Fruit fly (Drosophila melanogaster) whole organism, embryonic: ENCODE results near the gene RPA1.

ENCODE experiments used
- Antp ChIP-seq: fragments of 200-800 bp; sonication (Bioruptor generic); optimal IDR thresholded peaks from 3 replicates; lab custom pipeline; 2016; ENCODE audit warnings: missing biosample characterization, missing genetic modification characterization
- Atf6 ChIP-seq: fragments of 200-800 bp; sonication (Bioruptor generic); IDR thresholded peaks from 2 replicates; pipeline ENCODE4 v1.3.6; 2022; ENCODE audit warnings: missing biosample characterization, missing genetic modification characterization
- B-H2 ChIP-seq: fragments of 200-800 bp; sonication (Bioruptor generic); optimal IDR thresholded peaks from 2 replicates; lab custom pipeline; 2018; ENCODE audit warnings: missing biosample characterization, mild to moderate bottlenecking, missing genetic modification characterization
- BEAF-32 ChIP-seq: fragments of 200-800 bp; sonication (Bioruptor generic); optimal IDR thresholded peaks from 3 replicates; lab custom pipeline; 2017; ENCODE audit warnings: missing biosample characterization, missing genetic modification characterization, mild to moderate bottlenecking, moderate library complexity, missing genetic modification reagents
- CG10654 ChIP-seq: fragments of 200-800 bp; sonication (Bioruptor generic); optimal IDR thresholded peaks from 2 replicates; lab custom pipeline; 2016; ENCODE audit warnings: missing biosample characterization, missing genetic modification characterization
- CG15514 ChIP-seq: fragments of 200-800 bp; sonication (Bioruptor generic); optimal IDR thresholded peaks from 3 replicates; lab custom pipeline; 2017; ENCODE audit warnings: missing biosample characterization, missing genetic modification characterization, mild to moderate bottlenecking, moderate library complexity, missing genetic modification reagents
- CG16863 ChIP-seq: fragments of 200-800 bp; sonication (Bioruptor generic); optimal IDR thresholded peaks from 3 replicates; lab custom pipeline; 2016; ENCODE audit warnings: missing biosample characterization, missing genetic modification characterization
- CG17359 ChIP-seq: fragments of 200-800 bp; sonication (Bioruptor generic); optimal IDR thresholded peaks from 3 replicates; lab custom pipeline; 2018; ENCODE audit warnings: missing biosample characterization, mild to moderate bottlenecking, missing genetic modification characterization, moderate library complexity
- CG17802 ChIP-seq: fragments of 200-800 bp; sonication (Bioruptor generic); optimal IDR thresholded peaks from 2 replicates; lab custom pipeline; 2018; ENCODE audit warnings: missing biosample characterization, mild to moderate bottlenecking, missing genetic modification characterization, moderate library complexity
- CG18262 ChIP-seq: fragments of 200-800 bp; optimal IDR thresholded peaks from 3 replicates; lab custom pipeline; 2019; ENCODE audit warnings: missing biosample characterization, mild to moderate bottlenecking, missing genetic modification characterization, moderate library complexity
- CG2875 ChIP-seq: fragments of 200-800 bp; sonication (Bioruptor generic); optimal IDR thresholded peaks from 2 replicates; lab custom pipeline; 2017; ENCODE audit warnings: missing biosample characterization, mild to moderate bottlenecking, missing genetic modification characterization, missing genetic modification reagents
- CG30431 ChIP-seq: fragments of 200-800 bp; sonication (Bioruptor generic); optimal IDR thresholded peaks from 2 replicates; lab custom pipeline; 2017; ENCODE audit warnings: missing biosample characterization, missing genetic modification characterization
- CG31365 ChIP-seq: fragments of 200-800 bp; sonication (Bioruptor generic); optimal IDR thresholded peaks from 2 replicates; lab custom pipeline; 2018; ENCODE audit warnings: missing biosample characterization, mild to moderate bottlenecking, missing genetic modification characterization
- CG3163 ChIP-seq: fragments of 200-800 bp; sonication (Bioruptor generic); optimal IDR thresholded peaks from 3 replicates; lab custom pipeline; 2016; ENCODE audit warnings: missing biosample characterization, missing genetic modification characterization
- CG6854 ChIP-seq: fragments of 200-800 bp; sonication (Bioruptor generic); optimal IDR thresholded peaks from 3 replicates; lab custom pipeline; 2017; ENCODE audit warnings: missing biosample characterization, mild to moderate bottlenecking, missing genetic modification characterization
- CG7372 ChIP-seq: fragments of 200-800 bp; sonication (Bioruptor generic); IDR thresholded peaks from 2 replicates; pipeline ENCODE4 v1.3.6; 2022; ENCODE audit warnings: missing biosample characterization, missing genetic modification characterization
- CG7928 ChIP-seq: fragments of 200-800 bp; sonication (Bioruptor generic); optimal IDR thresholded peaks from 2 replicates; lab custom pipeline; 2017; ENCODE audit warnings: missing biosample characterization, mild to moderate bottlenecking, missing genetic modification characterization
- CG8478 ChIP-seq: fragments of >200 bp; optimal IDR thresholded peaks from 2 replicates; lab custom pipeline; 2018
- CG9932 ChIP-seq: fragments of 200-800 bp; sonication (Bioruptor generic); IDR thresholded peaks from 2 replicates; pipeline ENCODE4 v1.3.6; 2022; ENCODE audit warnings: missing biosample characterization, missing genetic modification characterization
- D ChIP-seq, 2 experiments: fragments of 200-800 bp in 1 of 2; fragments of >200 bp in 1 of 2; sonication (Bioruptor generic) in 1 of 2; optimal IDR thresholded peaks; 2 replicates in 1 of 2; 3 replicates in 1 of 2; lab custom pipeline; 2017; ENCODE audit warnings: mild to moderate bottlenecking in 1 of 2, missing biosample characterization in 1 of 2, missing genetic modification characterization in 1 of 2, missing genetic modification reagents in 1 of 2
- Deaf1 ChIP-seq: fragments of 200-800 bp; optimal IDR thresholded peaks from 3 replicates; lab custom pipeline; 2019; ENCODE audit warnings: missing biosample characterization, mild to moderate bottlenecking, missing genetic modification characterization, moderate library complexity
- Doc2 ChIP-seq: fragments of 200-800 bp; sonication (Bioruptor generic); IDR thresholded peaks from 2 replicates; pipeline ENCODE4 v1.3.6; 2022; ENCODE audit warnings: missing biosample characterization, missing genetic modification characterization
- Dp ChIP-seq: fragments of 200-800 bp; sonication (Bioruptor generic); optimal IDR thresholded peaks from 2 replicates; lab custom pipeline; 2018; ENCODE audit warnings: missing biosample characterization, mild to moderate bottlenecking, missing genetic modification characterization, moderate library complexity
- E2f2 ChIP-seq: fragments of 200-800 bp; sonication (Bioruptor generic); IDR thresholded peaks from 2 replicates; pipeline ENCODE4 v1.3.6; 2022; ENCODE audit warnings: missing biosample characterization, missing genetic modification characterization
- Hmr ChIP-seq: fragments of 200-800 bp; sonication (Bioruptor generic); optimal IDR thresholded peaks from 3 replicates; lab custom pipeline; 2017; ENCODE audit warnings: mild to moderate bottlenecking, missing biosample characterization, missing genetic modification reagents, missing genetic modification characterization
- Hr3 ChIP-seq: fragments of 200-800 bp; sonication (Bioruptor generic); optimal IDR thresholded peaks from 3 replicates; lab custom pipeline; 2016; ENCODE audit warnings: missing biosample characterization, missing genetic modification characterization
- Hr51 ChIP-seq, 2 experiments: fragments of 200-800 bp; sonication (Bioruptor generic); optimal IDR thresholded peaks; 2 replicates in 1 of 2; 3 replicates in 1 of 2; lab custom pipeline; 2016 to 2018; ENCODE audit warnings: missing biosample characterization in 2 of 2, missing genetic modification characterization in 2 of 2, mild to moderate bottlenecking in 1 of 2, moderate library complexity in 1 of 2
- Hr78 ChIP-seq, 2 experiments: fragments of 200-800 bp in 1 of 2; fragments of >200 bp in 1 of 2; sonication (Bioruptor generic) in 1 of 2; optimal IDR thresholded peaks; 2 replicates each; lab custom pipeline; 2017 to 2019; ENCODE audit warnings: missing biosample characterization in 2 of 2, missing genetic modification characterization in 2 of 2, mild to moderate bottlenecking in 1 of 2, moderate library complexity in 1 of 2
- Max ChIP-seq: fragments of 200-800 bp; sonication (Bioruptor generic); optimal IDR thresholded peaks from 2 replicates; lab custom pipeline; 2016; ENCODE audit warnings: missing biosample characterization, mild to moderate bottlenecking, missing genetic modification characterization
- Neu2 ChIP-seq: fragments of 200-800 bp; sonication (Bioruptor generic); optimal IDR thresholded peaks from 3 replicates; lab custom pipeline; 2016; ENCODE audit warnings: missing biosample characterization, missing genetic modification characterization, borderline replicate concordance
- Opbp ChIP-seq: fragments of 200-800 bp; sonication (Bioruptor generic); IDR thresholded peaks from 3 replicates; pipeline ENCODE4 v1.3.6; 2022; ENCODE audit warnings: missing biosample characterization, missing genetic modification characterization; ENCODE audit not compliant: partially characterized antibody
- Pdp1 ChIP-seq, 2 experiments: fragments of 200-800 bp; sonication (Bioruptor generic); optimal IDR thresholded peaks; 3 replicates each; lab custom pipeline; 2016; ENCODE audit warnings: missing biosample characterization in 2 of 2, missing genetic modification characterization in 2 of 2, mild to moderate bottlenecking in 1 of 2, moderate library complexity in 1 of 2
- ash1 ChIP-seq: fragments of 200-800 bp; sonication (Bioruptor generic); optimal IDR thresholded peaks from 2 replicates; lab custom pipeline; 2018; ENCODE audit warnings: missing biosample characterization, mild to moderate bottlenecking, missing genetic modification characterization
- crp ChIP-seq, 2 experiments: fragments of 200-800 bp; sonication (Bioruptor generic); optimal IDR thresholded peaks; 2 replicates in 1 of 2; 3 replicates in 1 of 2; lab custom pipeline; 2017; ENCODE audit warnings: missing biosample characterization in 2 of 2, missing genetic modification characterization in 2 of 2, mild to moderate bottlenecking in 1 of 2, moderate library complexity in 1 of 2
- dmrt11E ChIP-seq: fragments of 200-800 bp; sonication (Bioruptor generic); optimal IDR thresholded peaks from 3 replicates; lab custom pipeline; 2018; ENCODE audit warnings: missing biosample characterization, mild to moderate bottlenecking, missing genetic modification characterization, moderate library complexity
- gce ChIP-seq: fragments of 200-800 bp; sonication (Bioruptor generic); IDR thresholded peaks from 3 replicates; pipeline ENCODE4 v1.3.6; 2022; ENCODE audit warnings: missing biosample characterization, missing genetic modification characterization
- jigr1 ChIP-seq: fragments of 200-800 bp; sonication (Bioruptor generic); IDR thresholded peaks from 3 replicates; pipeline ENCODE4 v1.3.6; 2022; ENCODE audit warnings: missing biosample characterization, missing genetic modification characterization
- maf-S ChIP-seq: fragments of 200-800 bp; sonication (Bioruptor generic); optimal IDR thresholded peaks from 2 replicates; lab custom pipeline; 2016; ENCODE audit warnings: missing biosample characterization, missing genetic modification characterization
- mld ChIP-seq: fragments of 200-800 bp; sonication (Bioruptor generic); IDR thresholded peaks from 3 replicates; pipeline ENCODE4 v1.3.6; 2022; ENCODE audit warnings: missing biosample characterization, missing genetic modification characterization; ENCODE audit not compliant: partially characterized antibody
- org-1 ChIP-seq: fragments of 200-800 bp; sonication (Bioruptor generic); optimal IDR thresholded peaks from 2 replicates; lab custom pipeline; 2017; ENCODE audit warnings: missing biosample characterization, missing genetic modification characterization
- pfk ChIP-seq: fragments of 200-800 bp; sonication (Bioruptor generic); optimal IDR thresholded peaks from 2 replicates; lab custom pipeline; 2018; ENCODE audit warnings: missing biosample characterization, mild to moderate bottlenecking, missing genetic modification characterization, moderate library complexity
- sima ChIP-seq: fragments of 200-800 bp; sonication (Bioruptor generic); optimal IDR thresholded peaks from 2 replicates; lab custom pipeline; 2016; ENCODE audit warnings: missing biosample characterization, missing genetic modification characterization
- sisA ChIP-seq: fragments of 200-800 bp; sonication (Bioruptor generic); IDR thresholded peaks from 2 replicates; pipeline ENCODE4 v1.3.6; 2022; ENCODE audit warnings: missing biosample characterization, missing genetic modification characterization
- slp2 ChIP-seq: fragments of 200-800 bp; sonication (Bioruptor generic); optimal IDR thresholded peaks from 2 replicates; lab custom pipeline; 2016; ENCODE audit warnings: missing biosample characterization, missing genetic modification characterization
- tin ChIP-seq: fragments of 200-800 bp; sonication (Bioruptor generic); optimal IDR thresholded peaks from 3 replicates; lab custom pipeline; 2016; ENCODE audit warnings: missing biosample characterization, missing genetic modification characterization
- trem ChIP-seq: fragments of 200-800 bp; optimal IDR thresholded peaks from 3 replicates; lab custom pipeline; 2019; ENCODE audit warnings: missing biosample characterization, mild to moderate bottlenecking, missing genetic modification characterization, moderate library complexity
- unc-4 ChIP-seq: fragments of 200-800 bp; sonication (Bioruptor generic); IDR thresholded peaks from 2 replicates; pipeline ENCODE4 v1.3.6; 2022; ENCODE audit warnings: missing biosample characterization, missing genetic modification characterization; ENCODE audit not compliant: partially characterized antibody
- wdn ChIP-seq: fragments of 200-800 bp; sonication (Bioruptor generic); IDR thresholded peaks from 2 replicates; pipeline ENCODE4 v1.3.6; 2022; ENCODE audit warnings: missing biosample characterization, missing genetic modification characterization
- yki ChIP-seq: fragments of >200 bp; optimal IDR thresholded peaks from 3 replicates; lab custom pipeline; 2018
- zfh1 ChIP-seq: fragments of 200-800 bp; sonication (Bioruptor generic); IDR thresholded peaks from 3 replicates; pipeline ENCODE4 v1.3.6; 2022; ENCODE audit warnings: missing biosample characterization, missing genetic modification characterization

RPA1 gene

DNA sequence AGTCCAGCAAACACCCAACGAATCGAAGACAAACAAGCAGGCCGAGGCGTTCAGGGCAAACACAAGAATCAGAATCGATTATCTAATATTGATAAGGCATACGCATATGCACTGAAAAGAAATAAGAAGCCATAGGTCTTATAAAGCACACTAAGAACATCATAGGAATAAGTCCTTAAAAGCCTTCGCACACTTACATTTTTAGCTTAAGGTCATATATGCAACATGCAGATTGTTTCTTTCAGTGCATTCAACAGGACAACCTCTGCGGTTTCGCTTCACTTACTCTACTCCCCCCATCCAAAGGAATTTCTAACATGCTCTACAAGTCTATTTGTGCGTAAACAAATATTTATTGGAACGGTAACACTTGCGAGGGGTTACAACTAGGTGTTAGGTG lies 51.7 kb downstream of the RPA1 start (continued):
- peak in 1 of 2 experiments; percentile 26 for TF ChIP-seq Hr78 (GFP tag; optimal IDR thresholded peaks at IDR 0.05; lab: Kevin White, UChicago)
- no peak; the same call in 1 of the 2 replicates for TF ChIP-seq Atf6 (GFP tag; lab: Robert Waterston, UW)
- peak; percentile 41 for TF ChIP-seq slp2 (GFP tag; lab: Kevin White, UChicago)
- TF ChIP-seq jigr1 (GFP tag; lab: Robert Waterston, UW): 0 out of 3 replicates have a peak, but pooled peaks have one; percentile 33
- TF ChIP-seq Max (GFP tag; lab: Kevin White, UChicago): no peak
- TF ChIP-seq CG8478 (lab: Kevin White, UChicago): no peak
- TF ChIP-seq CG16863: peak; percentile 70
- TF ChIP-seq CG15514 (GFP tag; lab: Kevin White, UChicago): no peak
- TF ChIP-seq CG10654 (GFP tag; lab: Kevin White, UChicago): no peak
- peak; percentile 83 for TF ChIP-seq dmrt11E (tag; lab: Kevin White, UChicago)
- TF ChIP-seq sisA (GFP tag; lab: Robert Waterston, UW): peak; percentile 60
- no peak for TF ChIP-seq CG6854 (GFP tag; lab: Kevin White, UChicago)
- TF ChIP-seq CG18262 (tag; lab: Kevin White, UChicago): peak; percentile 76
- TF ChIP-seq CG2875 (GFP tag; lab: Kevin White, UChicago): peak; percentile 62
- no peak for TF ChIP-seq unc-4 (GFP tag; lab: Robert Waterston, UW)
- no peak for TF ChIP-seq pfk (GFP tag; lab: Kevin White, UChicago)
- no peak for TF ChIP-seq CG9932 (GFP tag; lab: Robert Waterston, UW)
- no peak for TF ChIP-seq Dp (GFP tag; lab: Kevin White, UChicago)
- TF ChIP-seq BEAF-32 (GFP tag; lab: Kevin White, UChicago): no peak
- TF ChIP-seq Pdp1 (GFP tag; optimal IDR thresholded peaks at IDR 0.05; lab: Kevin White, UChicago): peak; percentile 58 to 75
- TF ChIP-seq E2f2 (GFP tag; lab: Robert Waterston, UW): peak; percentile 20; the same call in 1 of the 2 replicates
- no peak for TF ChIP-seq Doc2 (GFP tag; lab: Robert Waterston, UW)
- peak; percentile 65 for TF ChIP-seq Antp
- TF ChIP-seq maf-S (GFP tag; lab: Kevin White, UChicago): no peak
- TF ChIP-seq CG7372 (GFP tag; lab: Robert Waterston, UW): no peak
- TF ChIP-seq CG7928 (GFP tag; lab: Kevin White, UChicago): no peak
- TF ChIP-seq crp (GFP tag; optimal IDR thresholded peaks at IDR 0.05; lab: Kevin White, UChicago): no peak
- TF ChIP-seq wdn (GFP tag; lab: Robert Waterston, UW): no peak
- TF ChIP-seq tin: peak; percentile 45
- peak; percentile 38 for TF ChIP-seq Hr3 (GFP tag; lab: Kevin White, UChicago)
- TF ChIP-seq zfh1 (GFP tag; lab: Robert Waterston, UW): peak; percentile 87
- no peak for TF ChIP-seq CG31365 (tag; lab: Kevin White, UChicago)
- TF ChIP-seq mld: no peak
- TF ChIP-seq CG30431 (GFP tag; lab: Kevin White, UChicago): peak; percentile 48
- no peak for TF ChIP-seq B-H2 (GFP tag; lab: Kevin White, UChicago)
- TF ChIP-seq Hmr (GFP tag; lab: Kevin White, UChicago): peak; percentile 4
- peak; percentile 34 for TF ChIP-seq CG17802 (tag; lab: Kevin White, UChicago)
- TF ChIP-seq gce: 0 out of 3 replicates have a peak, but pooled peaks have one; percentile 60
- no peak for TF ChIP-seq D (optimal IDR thresholded peaks at IDR 0.05; lab: Kevin White, UChicago)
- TF ChIP-seq D (GFP tag; optimal IDR thresholded peaks at IDR 0.05; lab: Kevin White, UChicago): peak; percentile 58
- TF ChIP-seq Opbp (GFP tag; lab: Robert Waterston, UW): no peak
- peak; percentile 44 for TF ChIP-seq trem (tag; lab: Kevin White, UChicago)
- TF ChIP-seq Hr51 (GFP tag; optimal IDR thresholded peaks at IDR 0.05; lab: Kevin White, UChicago): peak; percentile 16 to 22
- TF ChIP-seq yki (lab: Kevin White, UChicago): no peak
- TF ChIP-seq sima (GFP tag; lab: Kevin White, UChicago): no peak
- TF ChIP-seq CG3163 (GFP tag; lab: Kevin White, UChicago): peak; percentile 35
- no peak for TF ChIP-seq Neu2 (GFP tag; lab: Kevin White, UChicago)
- TF ChIP-seq org-1 (GFP tag; lab: Kevin White, UChicago): peak; percentile 47
- peak; percentile 51 for TF ChIP-seq ash1 (GFP tag; lab: Kevin White, UChicago)
- TF ChIP-seq Deaf1 (tag; lab: Kevin White, UChicago): peak; percentile 26
- peak; percentile 71 for TF ChIP-seq CG17359 (tag; lab: Kevin White, UChicago)
